Worm (Caenorhabditis elegans): Measurements from ENCODE around the gene psme-3.
A peak's percentile ranks its signal among the peaks of the same experiment; 100 is the strongest.

psme-3 gene

DNA sequence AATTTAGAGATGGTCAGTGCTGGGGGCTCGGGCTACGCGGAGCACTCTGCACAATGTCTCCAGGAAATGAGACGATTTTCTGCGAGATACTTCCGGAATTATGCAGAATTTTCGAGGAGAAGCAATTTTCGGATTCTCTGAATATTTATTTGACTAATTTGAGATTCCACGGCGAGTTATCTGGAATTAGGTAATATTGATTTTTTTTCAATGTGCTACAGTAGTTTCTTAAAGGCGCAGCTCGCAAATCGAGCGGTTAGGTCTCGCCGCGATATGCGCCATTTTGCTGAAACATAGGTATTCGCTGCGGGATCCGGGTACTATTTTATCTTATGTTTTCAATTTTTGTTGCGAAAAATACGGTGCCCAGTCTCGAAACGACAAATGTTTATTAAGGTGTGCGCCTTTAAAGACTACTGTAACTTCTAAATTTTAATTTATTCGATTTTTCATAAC is 33.3 kb upstream of the psme-3 start, which contains the start of gene nrps-1:
TSS of gene nrps-1 (plus strand) at position 51 of the 456 bp plus-strand sequence.
- TF ChIP-seq aly-2 (tag; optimal IDR thresholded peaks at IDR 0.05) (no peak), R02D3.7 (tag; optimal IDR thresholded peaks at IDR 0.05) (no peak), nhr-11 (tag; optimal IDR thresholded peaks at IDR 0.05) (no peak), sma-3 (GFP tag; optimal IDR thresholded peaks at IDR 0.05) (no peak)

- no peak for TF ChIP-seq nhr-12 (tag; optimal IDR thresholded peaks at IDR 0.05)
- TF ChIP-seq lin-11 (tag; optimal IDR thresholded peaks at IDR 0.05) = no peak
- no peak for TF ChIP-seq C34F6.9 (tag; optimal IDR thresholded peaks at IDR 0.05)
- TF ChIP-seq blmp-1 (tag; optimal IDR thresholded peaks at IDR 0.05; ENCODE audit: insufficient read depth) = no peak
- no peak for TF ChIP-seq nhr-11 (tag; optimal IDR thresholded peaks at IDR 0.05)
- TF ChIP-seq unc-62 (GFP tag; optimal IDR thresholded peaks at IDR 0.05) = no peak
- TF ChIP-seq nhr-10 (tag; optimal IDR thresholded peaks at IDR 0.05) = no peak
- no peak for TF ChIP-seq sem-4 (tag; optimal IDR thresholded peaks at IDR 0.05)
- TF ChIP-seq F13H6.1 (tag; optimal IDR thresholded peaks at IDR 0.05) = no peak
- no peak for TF ChIP-seq mdl-1 (tag; optimal IDR thresholded peaks at IDR 0.05)
- no peak for TF ChIP-seq nhr-6 (tag; optimal IDR thresholded peaks at IDR 0.05)
- TF ChIP-seq ceh-82 (tag; optimal IDR thresholded peaks at IDR 0.05) = no peak
- TF ChIP-seq nhr-25 (tag; optimal IDR thresholded peaks at IDR 0.05) = no peak
- no peak for TF ChIP-seq alr-1 (tag; optimal IDR thresholded peaks at IDR 0.05)
- no peak for TF ChIP-seq ama-1 (optimal IDR thresholded peaks at IDR 0.05)
- no peak for TF ChIP-seq ceh-16 (tag; optimal IDR thresholded peaks at IDR 0.05)
- no peak for TF ChIP-seq peb-1 (tag; optimal IDR thresholded peaks at IDR 0.05)
- TF ChIP-seq crh-2 (tag; optimal IDR thresholded peaks at IDR 0.05) = no peak
Observed at ce11 chrIII:11535453-11535852, 32.5 kb upstream of the psme-3 start.

DNA sequence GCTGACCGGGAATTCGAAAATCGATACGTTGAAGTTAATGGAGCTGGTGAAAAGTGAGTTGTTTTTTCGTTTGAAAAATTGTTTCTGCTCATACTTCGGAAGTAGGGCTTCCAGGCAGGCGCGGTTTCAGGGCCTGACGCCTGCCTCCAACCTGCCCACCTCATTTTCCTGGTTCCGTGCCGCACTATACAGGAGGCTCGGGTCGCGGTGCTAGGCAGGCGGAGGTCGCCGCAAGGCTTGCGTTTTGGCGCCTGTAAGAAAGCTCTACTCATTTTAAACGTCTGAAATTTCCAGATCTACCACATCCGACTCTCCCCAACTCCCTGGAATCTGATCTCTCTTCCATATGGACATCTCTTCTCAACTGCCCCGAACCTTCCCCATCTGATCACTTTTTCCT is 23.0 kb upstream of the psme-3 start:
- TF ChIP-seq sem-4 (tag; optimal IDR thresholded peaks at IDR 0.05) (no peak), ceh-16 (tag; optimal IDR thresholded peaks at IDR 0.05) (no peak), skn-1 (tag; optimal IDR thresholded peaks at IDR 0.05) (no peak), mbf-1 (tag; optimal IDR thresholded peaks at IDR 0.05) (no peak), alr-1 (tag; optimal IDR thresholded peaks at IDR 0.05) (no peak), lin-39 (tag; optimal IDR thresholded peaks at IDR 0.05) (no peak), mdl-1 (tag; optimal IDR thresholded peaks at IDR 0.05) (no peak), sma-3 (GFP tag; optimal IDR thresholded peaks at IDR 0.05) (no peak)

DNA sequence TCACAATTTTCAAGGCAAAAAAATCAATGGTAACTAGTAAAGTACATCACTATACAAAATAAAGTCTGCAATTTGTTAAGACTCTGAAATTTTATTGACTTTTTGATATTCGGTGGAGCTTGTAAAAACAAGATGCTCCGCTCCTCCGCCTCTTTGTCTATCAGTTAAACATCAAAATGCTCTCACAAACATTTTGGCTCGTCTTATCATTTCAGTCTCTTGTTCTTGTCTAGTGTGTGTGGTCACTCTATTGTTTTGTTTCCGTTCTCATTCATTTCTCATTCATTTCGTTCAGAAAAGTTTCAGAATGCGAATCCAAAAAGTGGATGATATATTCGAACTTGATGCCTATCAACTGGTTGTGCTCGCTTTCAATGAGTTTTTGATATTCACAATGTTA is 19.9 kb upstream of the psme-3 start, which contains the start of gene Y66D12A.13:
TSS of gene Y66D12A.13 (plus strand) at position 301 of the 400 bp plus-strand sequence.
- TF ChIP-seq F13H6.1 (tag; optimal IDR thresholded peaks at IDR 0.05) (no peak), fos-1 (tag; optimal IDR thresholded peaks at IDR 0.05) (peak; percentile 3)

- TF ChIP-seq sma-3 (GFP tag; optimal IDR thresholded peaks at IDR 0.05) (peak; percentile 41), ama-1 (optimal IDR thresholded peaks at IDR 0.05) (no peak), nhr-21 (tag; optimal IDR thresholded peaks at IDR 0.05) (peak; percentile 22), unc-39 (tag; optimal IDR thresholded peaks at IDR 0.05) (no peak), lin-39 (tag; optimal IDR thresholded peaks at IDR 0.05) (no peak), skn-1 (tag; optimal IDR thresholded peaks at IDR 0.05) (no peak), C34F6.9 (tag; optimal IDR thresholded peaks at IDR 0.05) (no peak), nhr-25 (tag; optimal IDR thresholded peaks at IDR 0.05) (peak; percentile 44), nhr-23 (tag; optimal IDR thresholded peaks at IDR 0.05) (no peak), lin-13 (GFP tag; optimal IDR thresholded peaks at IDR 0.05) (no peak), nhr-129 (tag; optimal IDR thresholded peaks at IDR 0.05) (peak; percentile 24)
Observed at ce11 chrIII:11554701-11555111, 13.2 kb upstream of the psme-3 start.

ce11 chrIII:11556860-11557259 is 11.1 kb upstream of the psme-3 start:
- no peak for TF ChIP-seq lin-11 (tag; optimal IDR thresholded peaks at IDR 0.05)
- no peak for TF ChIP-seq ZK546.5 (tag; optimal IDR thresholded peaks at IDR 0.05)
- TF ChIP-seq ztf-1 (GFP tag; conservative IDR thresholded peaks at IDR 0.05) = no peak
- no peak for TF ChIP-seq Y55F3AM.14 (GFP tag; optimal IDR thresholded peaks at IDR 0.05)
- no peak for TF ChIP-seq sma-9 (GFP tag; optimal IDR thresholded peaks at IDR 0.05)
- no peak for TF ChIP-seq sma-9 (tag; optimal IDR thresholded peaks at IDR 0.05)
- TF ChIP-seq lin-13 (GFP tag; optimal IDR thresholded peaks at IDR 0.05) = no peak
- TF ChIP-seq gmeb-1 (tag; optimal IDR thresholded peaks at IDR 0.05) = peak; percentile 1
- no peak for TF ChIP-seq sma-3 (GFP tag; optimal IDR thresholded peaks at IDR 0.05)
- no peak for TF ChIP-seq lsy-2 (tag; optimal IDR thresholded peaks at IDR 0.05)
- no peak for TF ChIP-seq unc-55 (GFP tag; optimal IDR thresholded peaks at IDR 0.05)
- no peak for TF ChIP-seq ztf-11 (tag; optimal IDR thresholded peaks at IDR 0.05)
- no peak for TF ChIP-seq elt-3 (tag; optimal IDR thresholded peaks at IDR 0.05)
- TF ChIP-seq nhr-25 (tag; optimal IDR thresholded peaks at IDR 0.05) = peak; percentile 52
- TF ChIP-seq mbf-1 (tag; optimal IDR thresholded peaks at IDR 0.05) = no peak
- TF ChIP-seq F13H6.1 (tag; optimal IDR thresholded peaks at IDR 0.05) = peak; percentile 46
- TF ChIP-seq nhr-23 (tag; optimal IDR thresholded peaks at IDR 0.05) = no peak
- TF ChIP-seq nhr-12 (tag; optimal IDR thresholded peaks at IDR 0.05) = no peak
- TF ChIP-seq ceh-16 (tag; optimal IDR thresholded peaks at IDR 0.05) = peak; percentile 17
- TF ChIP-seq alr-1 (tag; optimal IDR thresholded peaks at IDR 0.05) = no peak
- TF ChIP-seq unc-62 (GFP tag; optimal IDR thresholded peaks at IDR 0.05) = no peak
- TF ChIP-seq egl-27 (tag; optimal IDR thresholded peaks at IDR 0.05) = no peak
- TF ChIP-seq ztf-4 (tag; optimal IDR thresholded peaks at IDR 0.05) = no peak
